Fruit fly (Drosophila melanogaster) whole organism, embryonic: Measurements from ENCODE around the gene eIF4E5.

ENCODE experiments used
- BtbVII ChIP-seq: fragments of 200-800 bp; sonication (Bioruptor generic); optimal IDR thresholded peaks from 3 replicates; lab custom pipeline; 2017; ENCODE audit warnings: missing biosample characterization, mild to moderate bottlenecking, missing genetic modification characterization
- CG10959 ChIP-seq: fragments of 200-800 bp; sonication (Bioruptor generic); IDR thresholded peaks from 2 replicates; pipeline ENCODE4 v1.3.6; 2022; ENCODE audit warnings: missing biosample characterization, missing genetic modification characterization
- CG13894 ChIP-seq: fragments of 200-800 bp; sonication (Bioruptor generic); optimal IDR thresholded peaks from 3 replicates; lab custom pipeline; 2018; ENCODE audit warnings: missing biosample characterization, mild to moderate bottlenecking, missing genetic modification characterization, moderate library complexity
- CG17359 ChIP-seq: fragments of 200-800 bp; sonication (Bioruptor generic); optimal IDR thresholded peaks from 3 replicates; lab custom pipeline; 2018; ENCODE audit warnings: missing biosample characterization, mild to moderate bottlenecking, missing genetic modification characterization, moderate library complexity
- CG17568 ChIP-seq: fragments of 200-800 bp; sonication (Bioruptor generic); optimal IDR thresholded peaks from 2 replicates; lab custom pipeline; 2018; ENCODE audit warnings: missing biosample characterization, mild to moderate bottlenecking, missing genetic modification characterization, moderate library complexity
- CG17829 ChIP-seq: fragments of 200-800 bp; optimal IDR thresholded peaks from 2 replicates; lab custom pipeline; 2019; ENCODE audit warnings: missing biosample characterization, mild to moderate bottlenecking, missing genetic modification characterization, moderate library complexity
- CG18262 ChIP-seq: fragments of 200-800 bp; optimal IDR thresholded peaks from 3 replicates; lab custom pipeline; 2019; ENCODE audit warnings: missing biosample characterization, mild to moderate bottlenecking, missing genetic modification characterization, moderate library complexity
- CG18476 ChIP-seq: fragments of 200-800 bp; sonication (Bioruptor generic); optimal IDR thresholded peaks from 2 replicates; lab custom pipeline; 2016; ENCODE audit warnings: missing biosample characterization, mild to moderate bottlenecking, missing genetic modification characterization
- CG3281 ChIP-seq: fragments of 200-800 bp; sonication (Bioruptor generic); optimal IDR thresholded peaks from 3 replicates; lab custom pipeline; 2017; ENCODE audit warnings: missing biosample characterization, mild to moderate bottlenecking, missing genetic modification characterization
- CG5953 ChIP-seq: fragments of 200-800 bp; sonication (Bioruptor generic); IDR thresholded peaks from 2 replicates; pipeline ENCODE4 v1.3.6; 2022; ENCODE audit warnings: missing biosample characterization, missing genetic modification characterization
- CG6175 ChIP-seq: fragments of 200-800 bp; sonication (Bioruptor generic); IDR thresholded peaks from 3 replicates; pipeline ENCODE4 v1.3.6; 2022; ENCODE audit warnings: missing biosample characterization, missing genetic modification characterization
- CG6254 ChIP-seq: fragments of 200-800 bp; sonication (Bioruptor generic); optimal IDR thresholded peaks from 3 replicates; lab custom pipeline; 2017; ENCODE audit warnings: mild to moderate bottlenecking, missing biosample characterization, missing genetic modification reagents, missing genetic modification characterization
- CG6765 ChIP-seq: fragments of 200-800 bp; sonication (Bioruptor generic); optimal IDR thresholded peaks from 3 replicates; lab custom pipeline; 2017; ENCODE audit warnings: missing biosample characterization, mild to moderate bottlenecking, missing genetic modification characterization
- CG7987 ChIP-seq: fragments of 200-800 bp; sonication (Bioruptor generic); optimal IDR thresholded peaks from 2 replicates; lab custom pipeline; 2018; ENCODE audit warnings: missing biosample characterization, mild to moderate bottlenecking, missing genetic modification characterization, moderate library complexity
- CG8281 ChIP-seq: fragments of 200-800 bp; sonication (Bioruptor generic); optimal IDR thresholded peaks from 2 replicates; lab custom pipeline; 2018; ENCODE audit warnings: missing biosample characterization, mild to moderate bottlenecking, missing genetic modification characterization, moderate library complexity
- CG8924 ChIP-seq: fragments of 200-800 bp; optimal IDR thresholded peaks from 3 replicates; lab custom pipeline; 2019; ENCODE audit warnings: missing biosample characterization, mild to moderate bottlenecking, missing genetic modification characterization, moderate library complexity
- Doc3 ChIP-seq: fragments of 200-800 bp; sonication (Bioruptor generic); IDR thresholded peaks from 3 replicates; pipeline ENCODE4 v1.3.6; 2022; ENCODE audit warnings: missing biosample characterization, missing genetic modification characterization; ENCODE audit not compliant: partially characterized antibody
- Dref ChIP-seq: fragments of 200-800 bp; sonication (Bioruptor generic); IDR thresholded peaks from 2 replicates; pipeline ENCODE4 v1.3.6; 2022; ENCODE audit warnings: missing biosample characterization, missing genetic modification characterization
- Drgx ChIP-seq: fragments of 200-800 bp; sonication (Bioruptor generic); IDR thresholded peaks from 2 replicates; pipeline ENCODE4 v1.3.6; 2022; ENCODE audit warnings: missing biosample characterization, missing genetic modification characterization
- GATAe ChIP-seq: fragments of 200-800 bp; sonication (Bioruptor generic); conservative IDR thresholded peaks from 2 replicates; pipeline ENCODE4 v1.3.6; 2022; ENCODE audit warnings: missing biosample characterization, missing genetic modification characterization
- HLH4C ChIP-seq: fragments of 200-800 bp; sonication (Bioruptor generic); IDR thresholded peaks from 3 replicates; pipeline ENCODE4 v1.3.6; 2022; ENCODE audit warnings: missing biosample characterization, missing genetic modification characterization; ENCODE audit not compliant: partially characterized antibody
- HLH54F ChIP-seq: fragments of 200-800 bp; sonication (Bioruptor generic); optimal IDR thresholded peaks from 3 replicates; lab custom pipeline; 2016; ENCODE audit warnings: missing biosample characterization, missing genetic modification characterization
- HmgD ChIP-seq: fragments of 200-800 bp; sonication (Bioruptor generic); optimal IDR thresholded peaks from 3 replicates; lab custom pipeline; 2016; ENCODE audit warnings: missing biosample characterization, missing genetic modification characterization
- Mrtf ChIP-seq: fragments of 200-800 bp; sonication (Bioruptor generic); IDR thresholded peaks from 3 replicates; pipeline ENCODE4 v1.3.6; 2022; ENCODE audit warnings: missing biosample characterization, missing genetic modification characterization
- NfI ChIP-seq: fragments of 200-800 bp; sonication (Bioruptor generic); optimal IDR thresholded peaks from 3 replicates; lab custom pipeline; 2018; ENCODE audit warnings: missing biosample characterization, mild to moderate bottlenecking, missing genetic modification characterization, moderate library complexity
- Rfx ChIP-seq: fragments of 200-800 bp; sonication (Bioruptor generic); IDR thresholded peaks from 2 replicates; pipeline ENCODE4 v1.3.6; 2022; ENCODE audit warnings: missing biosample characterization, missing genetic modification characterization
- Side ChIP-seq: fragments of 200-800 bp; sonication (Bioruptor generic); optimal IDR thresholded peaks from 2 replicates; lab custom pipeline; 2016; ENCODE audit warnings: missing biosample characterization, missing genetic modification characterization
- Taf1 ChIP-seq: fragments of 200-800 bp; sonication (Bioruptor generic); IDR thresholded peaks from 2 replicates; pipeline ENCODE4 v1.3.6; 2022; ENCODE audit warnings: missing biosample characterization, missing genetic modification characterization
- Trl ChIP-seq, 3 experiments: fragments of >200 bp in 2 of 3; fragments of 200-800 bp in 1 of 3; sonication (Bioruptor generic) in 1 of 3; optimal IDR thresholded peaks; 2 replicates in 1 of 3; 3 replicates in 2 of 3; lab custom pipeline; 2016 to 2017; ENCODE audit warnings: missing biosample characterization in 1 of 3, missing genetic modification characterization in 1 of 3
- YL-1 ChIP-seq: fragments of 200-800 bp; sonication (Bioruptor generic); optimal IDR thresholded peaks from 3 replicates; lab custom pipeline; 2017; ENCODE audit warnings: missing biosample characterization, mild to moderate bottlenecking, missing genetic modification characterization
- ab ChIP-seq: fragments of 200-800 bp; sonication (Bioruptor generic); optimal IDR thresholded peaks from 2 replicates; lab custom pipeline; 2016; ENCODE audit warnings: missing biosample characterization, missing genetic modification characterization
- btn ChIP-seq: fragments of 200-800 bp; sonication (Bioruptor generic); optimal IDR thresholded peaks from 2 replicates; lab custom pipeline; 2016; ENCODE audit warnings: missing biosample characterization, missing genetic modification characterization
- chinmo ChIP-seq: fragments of 200-800 bp; sonication (Bioruptor generic); IDR thresholded peaks from 4 replicates; pipeline ENCODE4 v1.3.6; 2022; ENCODE audit warnings: missing biosample characterization, missing genetic modification characterization; ENCODE audit not compliant: partially characterized antibody
- dysf ChIP-seq: fragments of 200-800 bp; sonication (Bioruptor generic); IDR thresholded peaks from 3 replicates; pipeline ENCODE4 v1.3.6; 2022; ENCODE audit warnings: missing biosample characterization, missing genetic modification characterization
- gce ChIP-seq: fragments of 200-800 bp; sonication (Bioruptor generic); IDR thresholded peaks from 3 replicates; pipeline ENCODE4 v1.3.6; 2022; ENCODE audit warnings: missing biosample characterization, missing genetic modification characterization
- gcm ChIP-seq: fragments of 200-800 bp; sonication (Bioruptor generic); optimal IDR thresholded peaks from 2 replicates; lab custom pipeline; 2019; ENCODE audit warnings: missing biosample characterization, mild to moderate bottlenecking, missing genetic modification characterization, moderate library complexity
- gfzf ChIP-seq: fragments of 200-800 bp; sonication (Bioruptor generic); optimal IDR thresholded peaks from 2 replicates; lab custom pipeline; 2016; ENCODE audit warnings: missing biosample characterization, mild to moderate bottlenecking, missing genetic modification characterization, moderate library complexity
- grau ChIP-seq: fragments of 200-800 bp; optimal IDR thresholded peaks from 3 replicates; lab custom pipeline; 2019; ENCODE audit warnings: missing biosample characterization, mild to moderate bottlenecking, missing genetic modification characterization, moderate library complexity
- gsb-n ChIP-seq: fragments of 200-800 bp; sonication (Bioruptor generic); optimal IDR thresholded peaks from 3 replicates; lab custom pipeline; 2018; ENCODE audit warnings: missing biosample characterization, mild to moderate bottlenecking, missing genetic modification characterization
- ham ChIP-seq: fragments of 200-800 bp; sonication (Bioruptor generic); IDR thresholded peaks from 2 replicates; pipeline ENCODE4 v1.3.6; 2022; ENCODE audit warnings: missing biosample characterization, missing genetic modification characterization
- lab ChIP-seq: fragments of 200-800 bp; sonication (Bioruptor generic); optimal IDR thresholded peaks from 3 replicates; lab custom pipeline; 2017; ENCODE audit warnings: missing biosample characterization, missing genetic modification characterization, mild to moderate bottlenecking, moderate library complexity, missing genetic modification reagents
- lov ChIP-seq, 2 experiments: fragments of 200-800 bp in 1 of 2; fragments of >200 bp in 1 of 2; sonication (Bioruptor generic) in 1 of 2; IDR thresholded peaks in 1 of 2; optimal IDR thresholded peaks in 1 of 2; 2 replicates in 1 of 2; 3 replicates in 1 of 2; pipeline versions ENCODE4 v1.3.6 to Lab custom; 2017 to 2022; ENCODE audit warnings: missing biosample characterization in 1 of 2, missing genetic modification characterization in 1 of 2
- mld ChIP-seq: fragments of 200-800 bp; sonication (Bioruptor generic); IDR thresholded peaks from 3 replicates; pipeline ENCODE4 v1.3.6; 2022; ENCODE audit warnings: missing biosample characterization, missing genetic modification characterization; ENCODE audit not compliant: partially characterized antibody
- row ChIP-seq: fragments of 200-800 bp; sonication (Bioruptor generic); IDR thresholded peaks from 3 replicates; pipeline ENCODE4 v1.3.6; 2022; ENCODE audit warnings: missing biosample characterization, missing genetic modification characterization
- tgo ChIP-seq: fragments of 200-800 bp; sonication (Bioruptor generic); IDR thresholded peaks from 3 replicates; pipeline ENCODE4 v1.3.6; 2022; ENCODE audit warnings: missing biosample characterization, missing genetic modification characterization
- vnd ChIP-seq: fragments of 200-800 bp; sonication (Bioruptor generic); IDR thresholded peaks from 3 replicates; pipeline ENCODE4 v1.3.6; 2022; ENCODE audit warnings: missing biosample characterization, missing genetic modification characterization; ENCODE audit not compliant: partially characterized antibody
- zen2 ChIP-seq: fragments of 200-800 bp; sonication (Bioruptor generic); IDR thresholded peaks from 3 replicates; pipeline ENCODE4 v1.3.6; 2022; ENCODE audit warnings: missing biosample characterization, missing genetic modification characterization; ENCODE audit not compliant: partially characterized antibody

eIF4E5 gene

dm6 chr3L:7867036-7867787 lies 27.5 kb upstream of the eIF4E5 start, which contains the start of gene Pdp1 (continued):
- TF ChIP-seq YL-1 (GFP tag; lab: Kevin White, UChicago) (peak; percentile 42), tgo (no peak), CG18262 (peak; percentile 16), Mrtf (GFP tag; lab: Robert Waterston, UW) (peak; percentile 40; the same call in 2 of the 3 replicates), Doc3 (no peak; the same call in 2 of the 3 replicates), Trl (optimal IDR thresholded peaks at IDR 0.05; lab: Kevin White, UChicago) (peak; percentile 86 to 87), Trl (GFP tag; optimal IDR thresholded peaks at IDR 0.05; lab: Kevin White, UChicago) (peak; percentile 33), CG7987 (GFP tag; lab: Kevin White, UChicago) (peak; percentile 99), NfI (peak; percentile 6), CG5953 (GFP tag; lab: Robert Waterston, UW) (0 out of 2 replicates have a peak, but pooled peaks have one; percentile 18), chinmo (GFP tag; lab: Robert Waterston, UW) (peak; percentile 99), BtbVII (GFP tag; lab: Kevin White, UChicago) (peak; percentile 22), HmgD (GFP tag; lab: Kevin White, UChicago) (peak; percentile 37), Dref (GFP tag; lab: Robert Waterston, UW) (peak; percentile 50), CG13894 (peak; percentile 27), ham (GFP tag; lab: Robert Waterston, UW) (no peak), row (peak; percentile 66; the same call in 2 of the 3 replicates), gfzf (GFP tag; lab: Kevin White, UChicago) (no peak), Rfx (peak; percentile 48; the same call in 1 of the 2 replicates), grau (tag; lab: Kevin White, UChicago) (peak; percentile 9), gcm (peak; percentile 58), Drgx (GFP tag; lab: Robert Waterston, UW) (peak; percentile 65), CG8924 (tag; lab: Kevin White, UChicago) (peak; percentile 18), vnd (GFP tag; lab: Robert Waterston, UW) (peak; percentile 49; the same call in 1 of the 3 replicates), CG8281 (tag; lab: Kevin White, UChicago) (no peak), CG17568 (GFP tag; lab: Kevin White, UChicago) (peak; percentile 37), gsb-n (tag; lab: Kevin White, UChicago) (no peak), GATAe (peak; percentile 64), Side (GFP tag; lab: Kevin White, UChicago) (no peak), zen2 (GFP tag; lab: Robert Waterston, UW) (peak; percentile 64; the same call in 2 of the 3 replicates), lab (GFP tag; lab: Kevin White, UChicago) (no peak), btn (no peak), ab (GFP tag; lab: Kevin White, UChicago) (peak; percentile 27), HLH4C (GFP tag; lab: Robert Waterston, UW) (peak; percentile 61; the same call in 2 of the 3 replicates), CG18476 (GFP tag; lab: Kevin White, UChicago) (no peak), CG17359 (tag; lab: Kevin White, UChicago) (no peak), lov (optimal IDR thresholded peaks at IDR 0.05; lab: Kevin White, UChicago) (no peak), lov (GFP tag; IDR thresholded peaks at IDR 0.05; lab: Robert Waterston, UW) (peak; percentile 50; the same call in 2 of the 3 replicates), CG17829 (peak; percentile 26), CG6765 (peak; percentile 23), gce (GFP tag; lab: Robert Waterston, UW) (peak; percentile 36; the same call in 1 of the 3 replicates), CG10959 (GFP tag; lab: Robert Waterston, UW) (no peak), Taf1 (no peak), dysf (0 out of 3 replicates have a peak, but pooled peaks have one; percentile 16), HLH54F (GFP tag; lab: Kevin White, UChicago) (no peak), CG3281 (no peak), CG6175 (GFP tag; lab: Robert Waterston, UW) (no peak), mld (0 out of 3 replicates have a peak, but pooled peaks have one; percentile 28), CG6254 (no peak)
